Worm (Caenorhabditis elegans) whole organism, L2 larva: Measurements from ENCODE around the gene F37C4.8.

ENCODE experiments used
- C34F6.9 ChIP-seq: fragments of 150-350 bp; optimal IDR thresholded peaks from 2 replicates; lab custom pipeline; 2014; ENCODE audit warnings: missing biosample characterization, missing genetic modification characterization
- ama-1 ChIP-seq: fragments of 150-350 bp; optimal IDR thresholded peaks from 2 replicates; lab custom pipeline; 2018; ENCODE audit warnings: inconsistent platforms
- dmd-4 ChIP-seq: sonication (generic microtip); optimal IDR thresholded peaks from 2 replicates; lab custom pipeline; 2017; ENCODE audit warnings: missing biosample characterization, missing genetic modification characterization
- egl-27 ChIP-seq: sonication (generic microtip); optimal IDR thresholded peaks from 3 replicates; lab custom pipeline; 2017; ENCODE audit warnings: missing biosample characterization, missing genetic modification reagents, missing genetic modification characterization
- nhr-11 ChIP-seq: fragments of 150-350 bp; optimal IDR thresholded peaks from 2 replicates; lab custom pipeline; 2014; ENCODE audit warnings: missing biosample characterization, missing genetic modification characterization
- nhr-25 ChIP-seq: fragments of 150-350 bp; sonication (generic microtip); optimal IDR thresholded peaks from 3 replicates; lab custom pipeline; 2014; ENCODE audit warnings: missing biosample characterization, missing genetic modification characterization
- nhr-6 ChIP-seq: fragments of 150-350 bp; optimal IDR thresholded peaks from 2 replicates; lab custom pipeline; 2014; ENCODE audit warnings: missing biosample characterization, missing genetic modification characterization
- nhr-77 ChIP-seq: fragments of 150-350 bp; optimal IDR thresholded peaks from 2 replicates; lab custom pipeline; 2014; ENCODE audit warnings: missing biosample characterization, missing genetic modification characterization

DNA sequence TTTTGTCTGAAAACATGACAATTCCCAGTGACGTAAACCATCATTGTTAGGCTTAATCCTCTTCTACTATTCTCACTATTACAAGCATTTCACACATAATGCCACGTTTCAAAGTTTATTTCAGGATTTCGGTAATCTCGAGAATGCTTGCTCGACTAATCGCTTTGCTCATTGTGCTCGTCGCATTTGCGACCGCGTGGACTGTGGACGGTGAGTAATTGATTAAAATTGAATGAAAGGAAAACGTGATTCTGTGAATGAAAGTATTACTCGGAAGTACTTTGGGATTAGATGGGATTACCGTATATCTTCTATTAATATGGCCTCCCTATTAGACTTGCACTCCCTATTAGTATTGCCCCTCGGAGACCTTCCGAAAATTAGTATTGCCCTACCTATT is 47.2 kb downstream of the F37C4.8 start:
- TF ChIP-seq nhr-6 (no peak), ama-1 (lab: Kevin White, UChicago) (no peak), nhr-25 (tag; lab: Kevin White, UChicago) (no peak), dmd-4 (tag; lab: Kevin White, UChicago) (no peak), C34F6.9 (no peak), egl-27 (tag; lab: Kevin White, UChicago) (no peak), nhr-11 (tag; lab: Kevin White, UChicago) (no peak), nhr-77 (tag; lab: Kevin White, UChicago) (no peak)
